Fruit fly (Drosophila melanogaster) whole organism: ENCODE measurements around the gene vls.

Experiments used
- CG8478 ChIP-seq: fragments of >200 bp; optimal IDR thresholded peaks from 2 replicates; lab custom pipeline; 2018; ENCODE audit warnings: inconsistent platforms
- Dll ChIP-seq: fragments of >200 bp; optimal IDR thresholded peaks from 2 replicates; lab custom pipeline; 2017
- EcR ChIP-seq, 2 experiments: fragments of >200 bp; optimal IDR thresholded peaks; 2 replicates each; lab custom pipeline; 2017; ENCODE audit warnings: missing biosample characterization in 2 of 2, missing genetic modification characterization in 2 of 2, missing genetic modification reagents in 2 of 2
- pan ChIP-seq: fragments of >200 bp; optimal IDR thresholded peaks from 2 replicates; lab custom pipeline; 2017
- psq ChIP-seq: fragments of >200 bp; optimal IDR thresholded peaks from 2 replicates; lab custom pipeline; 2017
- usp ChIP-seq: fragments of >200 bp; optimal IDR thresholded peaks from 2 replicates; lab custom pipeline; 2017; ENCODE audit warnings: missing biosample characterization, missing genetic modification characterization, mixed read lengths

Gene vls

DNA sequence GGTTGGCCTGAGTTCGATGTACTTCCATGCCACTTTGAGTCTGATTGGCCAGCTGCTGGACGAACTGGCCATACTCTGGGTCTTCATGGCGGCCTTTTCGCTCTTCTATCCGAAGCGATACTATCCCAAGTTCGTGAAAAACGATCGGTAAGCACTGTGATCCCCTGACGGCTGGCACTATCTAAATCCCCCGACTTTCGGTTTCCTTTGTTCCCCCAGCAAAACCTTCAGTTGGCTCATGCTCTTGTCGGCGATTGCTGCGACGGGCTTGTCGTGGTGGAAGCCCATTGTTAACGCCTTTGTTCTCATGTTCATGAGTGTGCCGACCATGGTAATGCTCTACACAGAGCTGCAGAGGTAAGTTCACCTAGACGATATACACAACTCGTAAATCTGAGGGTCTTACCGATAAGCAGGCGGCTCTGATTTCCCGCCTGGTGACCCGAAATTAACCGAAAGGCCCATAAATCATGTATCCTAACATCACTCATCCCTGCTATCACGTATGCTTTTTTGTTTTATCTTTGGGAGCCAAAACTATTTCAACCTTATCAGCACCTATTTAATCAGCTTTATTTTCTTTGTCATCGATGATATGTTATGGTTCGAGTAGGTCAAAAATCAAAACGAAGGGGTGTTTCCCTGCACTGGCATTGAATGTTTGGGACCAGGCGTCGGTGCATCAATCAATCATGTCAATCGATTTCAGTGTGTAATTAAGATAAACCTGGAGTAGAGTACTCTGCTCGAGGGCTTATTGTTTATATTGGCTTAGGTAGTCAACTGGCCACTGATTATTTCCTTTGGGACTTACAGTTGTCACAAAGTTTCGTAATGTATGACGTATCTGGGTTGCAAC lies 3.9 kb upstream of the vls start:
- TF ChIP-seq Dll (lab: Kevin White, UChicago): no peak
- TF ChIP-seq psq (lab: Kevin White, UChicago): no peak
- TF ChIP-seq EcR (GFP tag; optimal IDR thresholded peaks at IDR 0.05; lab: Kevin White, UChicago): no peak

DNA sequence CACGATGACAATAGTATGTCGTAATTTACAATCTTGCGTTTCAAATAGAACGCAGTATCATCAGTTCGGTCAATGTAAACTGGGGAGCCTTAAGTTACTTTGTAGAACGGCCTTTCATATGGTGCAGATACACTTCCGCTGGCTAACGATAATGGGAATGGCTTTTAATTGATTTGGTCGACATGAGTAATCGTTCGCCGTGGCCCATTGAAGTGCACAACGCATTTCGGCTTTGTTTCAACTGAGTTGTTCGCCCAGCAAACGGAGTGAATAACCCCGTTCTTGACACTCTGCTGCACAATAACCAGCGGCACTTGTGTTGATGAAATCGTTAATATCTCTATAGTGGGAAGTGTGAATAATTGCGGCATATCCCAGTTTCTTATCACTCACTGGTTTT lies 2.4 kb upstream of the vls start:
- TF ChIP-seq Dll (lab: Kevin White, UChicago) (no peak), psq (lab: Kevin White, UChicago) (no peak), EcR (GFP tag; optimal IDR thresholded peaks at IDR 0.05; lab: Kevin White, UChicago) (no peak), CG8478 (no peak), pan (lab: Kevin White, UChicago) (no peak), usp (GFP tag; lab: Kevin White, UChicago) (no peak)

DNA sequence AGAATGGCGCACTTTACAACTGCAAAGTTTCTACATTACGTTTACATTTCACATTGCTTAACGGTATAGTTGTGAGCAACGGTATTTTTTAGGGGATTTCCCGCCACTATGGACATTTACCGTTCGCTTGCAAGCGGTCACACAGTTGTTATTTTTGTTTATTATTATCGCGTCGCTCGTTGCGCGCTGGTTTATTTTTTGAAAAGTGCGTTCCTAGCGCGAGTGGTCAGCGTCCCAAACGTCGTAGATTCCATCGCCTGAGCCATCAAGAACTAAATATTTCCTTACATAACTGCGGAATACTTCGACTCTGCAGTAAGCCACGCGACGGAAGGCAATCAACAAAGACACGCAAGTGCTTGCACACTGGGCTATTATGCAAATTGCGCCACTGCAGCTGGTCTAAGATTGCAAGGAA lies 763 bp upstream of the vls start, which contains the start of gene bwa:
Gene bwa, plus strand, starts transcription at position 159 of the 418 bp plus-strand sequence.
- TF ChIP-seq Dll (lab: Kevin White, UChicago): no peak
- TF ChIP-seq pan (lab: Kevin White, UChicago): no peak
- no peak for TF ChIP-seq psq (lab: Kevin White, UChicago)
- no peak for TF ChIP-seq EcR (GFP tag; optimal IDR thresholded peaks at IDR 0.05; lab: Kevin White, UChicago)
- TF ChIP-seq usp (GFP tag; lab: Kevin White, UChicago): no peak
- TF ChIP-seq CG8478: no peak

dm6 chr2L:20061018-20061657 lies 4.3 kb downstream of the vls start, which contains the start of the genes barr and lok:
Gene barr (minus strand): TSS chr2L:20061370.
Gene lok (plus strand): TSS chr2L:20061422.
- TF ChIP-seq Dll (lab: Kevin White, UChicago): no peak
- no peak for TF ChIP-seq CG8478
- no peak for TF ChIP-seq pan (lab: Kevin White, UChicago)
- no peak for TF ChIP-seq EcR (GFP tag; optimal IDR thresholded peaks at IDR 0.05; lab: Kevin White, UChicago)
- no peak for TF ChIP-seq usp (GFP tag; lab: Kevin White, UChicago)
- no peak for TF ChIP-seq psq (lab: Kevin White, UChicago)

DNA sequence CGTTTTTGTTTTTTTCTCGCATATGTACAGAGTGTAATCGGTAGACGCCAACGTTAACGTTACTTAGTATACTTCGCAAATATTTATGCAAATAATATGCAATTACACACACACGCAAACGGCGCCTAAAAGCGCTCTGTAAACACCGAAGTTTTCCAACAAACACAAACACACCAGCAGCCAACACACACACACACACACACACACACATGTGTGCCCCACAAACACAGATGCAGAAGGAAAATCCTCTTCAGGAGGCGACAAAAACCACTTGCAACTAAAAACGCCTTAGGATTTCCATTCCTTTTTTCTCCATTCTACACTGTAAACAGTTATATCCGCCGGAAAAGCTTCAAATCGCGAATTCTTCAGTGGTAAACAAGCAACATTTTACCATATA lies 8.1 kb downstream of the vls start:
- TF ChIP-seq psq (lab: Kevin White, UChicago) (no peak), Dll (lab: Kevin White, UChicago) (no peak), usp (GFP tag; lab: Kevin White, UChicago) (no peak), CG8478 (no peak), pan (lab: Kevin White, UChicago) (no peak), EcR (GFP tag; optimal IDR thresholded peaks at IDR 0.05; lab: Kevin White, UChicago) (no peak)

DNA sequence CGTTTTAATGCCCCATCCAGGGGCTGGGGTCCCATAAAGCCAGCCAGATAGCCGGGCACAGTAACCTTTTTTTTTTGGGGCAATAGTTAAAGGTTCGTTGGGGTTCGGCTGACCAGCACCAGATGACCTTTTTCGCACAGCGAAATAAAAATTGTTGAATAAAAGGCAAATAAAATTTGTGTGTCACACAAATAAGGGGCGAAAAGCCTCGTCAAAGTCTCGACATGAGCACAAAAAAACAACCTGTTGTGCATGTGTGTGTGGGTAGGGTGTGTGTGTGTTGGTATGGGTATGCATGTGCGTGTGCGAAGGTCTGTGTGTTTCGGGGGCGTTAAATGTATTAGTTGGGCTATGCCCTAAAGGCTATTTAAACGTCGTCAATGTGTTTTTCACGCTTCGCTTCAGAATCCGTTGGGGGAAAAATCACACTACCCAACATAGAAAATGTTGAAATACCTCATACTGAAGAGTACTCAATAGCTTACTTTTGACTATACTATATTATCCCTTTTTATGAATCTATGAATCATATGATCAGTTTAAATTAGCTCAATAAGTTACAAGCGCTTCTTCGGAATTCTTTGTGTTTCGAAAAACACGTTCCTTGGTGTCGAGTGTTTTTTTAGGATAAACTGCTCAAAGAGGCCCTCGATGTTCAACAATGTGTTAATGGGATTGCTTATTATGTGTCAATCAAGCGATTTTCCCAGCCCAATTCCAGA lies 14.1 kb downstream of the vls start:
- no peak for TF ChIP-seq Dll (lab: Kevin White, UChicago)
- TF ChIP-seq usp (GFP tag; lab: Kevin White, UChicago): no peak
- no peak for TF ChIP-seq EcR (GFP tag; optimal IDR thresholded peaks at IDR 0.05; lab: Kevin White, UChicago)
- TF ChIP-seq pan (lab: Kevin White, UChicago): no peak
- no peak for TF ChIP-seq psq (lab: Kevin White, UChicago)
- TF ChIP-seq CG8478: no peak

DNA sequence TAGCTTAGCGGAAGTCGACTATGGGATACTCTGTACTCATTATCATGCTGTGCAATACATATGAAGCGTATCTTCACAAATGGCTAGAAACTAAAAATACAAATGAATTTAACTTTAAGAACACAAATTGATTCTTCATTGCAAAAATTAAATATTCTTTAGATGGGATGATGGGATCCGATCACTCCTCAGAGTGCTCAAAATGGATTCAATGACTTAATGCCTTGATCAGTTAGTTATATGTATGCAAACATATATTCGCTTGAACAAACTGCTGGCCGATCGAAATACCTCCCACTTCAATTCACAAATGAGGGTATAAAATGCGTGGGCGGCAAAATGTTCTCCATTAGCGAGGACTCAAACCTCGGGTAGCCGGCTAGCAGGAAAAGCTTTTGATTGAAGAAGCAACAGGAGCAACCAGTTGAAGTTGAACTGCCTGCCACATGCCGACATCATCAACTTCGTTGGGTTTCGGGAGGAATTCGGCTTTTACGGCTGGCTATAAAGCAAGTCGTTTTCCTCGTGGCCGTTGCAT lies 38.0 kb downstream of the vls start, which contains the start of gene sNPF:
Gene sNPF, plus strand, starts transcription at position 534 of the 538 bp plus-strand sequence.
- TF ChIP-seq psq (lab: Kevin White, UChicago): no peak
- peak; percentile 27 for TF ChIP-seq pan (lab: Kevin White, UChicago)

DNA sequence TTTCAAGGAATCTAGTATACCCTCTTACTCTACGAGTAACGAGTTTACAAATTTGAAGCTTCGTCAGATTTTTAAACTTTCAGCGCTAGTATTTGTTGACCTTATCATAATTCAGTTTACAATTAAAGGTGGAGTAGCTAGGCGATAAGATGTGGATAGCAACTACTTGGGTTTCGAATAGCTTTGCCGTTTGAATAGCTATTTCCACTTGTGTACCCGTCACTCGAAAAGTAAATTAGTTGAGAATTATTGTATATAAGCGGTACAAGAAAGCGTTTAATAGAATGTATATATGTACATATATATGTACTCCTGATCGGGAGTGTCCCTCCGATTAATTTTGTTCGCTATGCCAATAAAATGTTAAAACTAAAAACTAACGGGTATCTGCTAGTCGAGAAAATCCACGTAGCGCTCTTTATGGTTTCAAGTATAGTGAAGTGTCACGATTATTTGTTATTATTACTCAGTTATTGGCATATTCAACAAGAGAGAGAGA lies 39.1 kb downstream of the vls start:
- TF ChIP-seq EcR (GFP tag; optimal IDR thresholded peaks at IDR 0.05; lab: Kevin White, UChicago) (no peak), Dll (lab: Kevin White, UChicago) (no peak)

DNA sequence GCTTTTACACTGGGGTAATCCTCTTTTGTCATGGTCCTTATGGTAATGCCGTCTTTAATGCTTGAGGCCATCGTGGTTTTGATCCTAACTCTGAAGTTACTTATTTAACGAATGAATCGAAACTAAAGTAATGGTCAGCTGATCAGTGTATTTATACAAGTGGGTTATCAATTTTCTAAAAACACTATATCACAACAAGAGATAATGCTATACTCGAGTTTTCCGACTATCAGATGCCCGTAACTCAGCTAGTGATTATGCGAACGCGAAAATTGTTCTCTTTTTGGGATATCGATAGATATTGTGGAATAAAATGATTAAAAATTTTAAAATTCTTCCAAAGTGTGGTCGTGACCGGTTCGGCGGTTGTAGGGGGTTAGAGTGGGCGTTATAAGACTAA lies 39.8 kb downstream of the vls start, which contains the start of gene AANATL3:
Gene AANATL3, minus strand, starts transcription at position 101 of the 400 bp plus-strand sequence.
- no peak for TF ChIP-seq psq (lab: Kevin White, UChicago)
- TF ChIP-seq EcR (GFP tag; optimal IDR thresholded peaks at IDR 0.05; lab: Kevin White, UChicago): no peak
- TF ChIP-seq CG8478: no peak
- TF ChIP-seq pan (lab: Kevin White, UChicago): no peak
- TF ChIP-seq usp (GFP tag; lab: Kevin White, UChicago): no peak
- no peak for TF ChIP-seq Dll (lab: Kevin White, UChicago)

dm6 chr2L:20024333-20024732 lies 41.1 kb downstream of the vls start:
- TF ChIP-seq usp (GFP tag; lab: Kevin White, UChicago): no peak
- TF ChIP-seq EcR (GFP tag; optimal IDR thresholded peaks at IDR 0.05; lab: Kevin White, UChicago): no peak
- no peak for TF ChIP-seq pan (lab: Kevin White, UChicago)
- TF ChIP-seq CG8478: no peak
- no peak for TF ChIP-seq Dll (lab: Kevin White, UChicago)
- TF ChIP-seq psq (lab: Kevin White, UChicago): no peak

DNA sequence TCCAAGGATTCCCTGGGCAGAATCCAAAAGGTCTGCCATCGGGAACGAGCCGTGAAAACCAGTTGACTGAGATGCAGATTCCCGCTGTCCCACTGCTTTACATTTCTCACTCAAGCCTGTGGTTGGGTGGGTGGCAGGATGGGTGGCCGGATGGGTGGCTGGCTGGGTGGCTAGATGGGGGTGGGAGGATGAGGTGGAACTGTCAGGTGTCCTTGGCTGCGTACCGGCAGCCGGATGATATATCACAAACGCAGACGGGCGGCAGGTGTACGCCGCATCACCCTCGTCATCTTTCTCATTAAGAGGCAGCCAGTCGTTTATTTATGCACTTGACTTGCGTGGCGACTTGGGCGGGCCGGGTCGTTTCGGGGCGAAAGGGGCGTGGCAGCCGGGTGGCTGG lies 45.4 kb downstream of the vls start:
- TF ChIP-seq CG8478: no peak
- no peak for TF ChIP-seq usp (GFP tag; lab: Kevin White, UChicago)
- no peak for TF ChIP-seq psq (lab: Kevin White, UChicago)
- TF ChIP-seq Dll (lab: Kevin White, UChicago): no peak
- TF ChIP-seq pan (lab: Kevin White, UChicago): no peak
- no peak for TF ChIP-seq EcR (GFP tag; optimal IDR thresholded peaks at IDR 0.05; lab: Kevin White, UChicago)
